Fruit fly (Drosophila melanogaster): ENCODE results near the gene S-Lap2.

Gene S-Lap2

dm6 chr3L:8619588-8619987, at the start of gene S-Lap2:
S-Lap2 (plus strand) TSS chr3L:8619888.
- no peak for TF ChIP-seq Eip74EF (GFP tag; optimal IDR thresholded peaks at IDR 0.05)

dm6 chr3L:8575844-8576842, 43.5 kb upstream of the S-Lap2 start, which contains the start of the genes CG6638 and CG43078:
CG6638 (minus strand) TSS chr3L:8576078.
CG43078 (plus strand) TSS chr3L:8576808.
- TF ChIP-seq CG9437 (GFP tag; optimal IDR thresholded peaks at IDR 0.05) (peak; percentile 0), CG9797 (GFP tag; optimal IDR thresholded peaks at IDR 0.05) (peak; percentile 7), danr (GFP tag; IDR thresholded peaks at IDR 0.05) (no peak), B-H2 (GFP tag; optimal IDR thresholded peaks at IDR 0.05) (no peak), eve (GFP tag; optimal IDR thresholded peaks at IDR 0.05) (no peak), CG15601 (tag; optimal IDR thresholded peaks at IDR 0.05) (peak; percentile 28), CG2712 (tag; optimal IDR thresholded peaks at IDR 0.05) (peak; percentile 6), nmo (GFP tag; optimal IDR thresholded peaks at IDR 0.05) (peak; percentile 27), CG14014 (GFP tag; IDR thresholded peaks at IDR 0.05) (no peak), CG30431 (GFP tag; optimal IDR thresholded peaks at IDR 0.05) (no peak), CG8089 (GFP tag; optimal IDR thresholded peaks at IDR 0.05) (no peak), CG15696 (tag; optimal IDR thresholded peaks at IDR 0.05) (no peak), ewg (GFP tag; optimal IDR thresholded peaks at IDR 0.05) (peak; percentile 97), sens (GFP tag) (peak; percentile 60), Med (GFP tag) (peak; percentile 73), CG2120 (GFP tag; optimal IDR thresholded peaks at IDR 0.05) (peak; percentile 13), BEAF-32 (GFP tag; optimal IDR thresholded peaks at IDR 0.05) (peak; percentile 22), kni (GFP tag; optimal IDR thresholded peaks at IDR 0.05) (no peak), crp (GFP tag; optimal IDR thresholded peaks at IDR 0.05) (peak in 1 of 2 experiments; percentile 82), Dp (GFP tag; optimal IDR thresholded peaks at IDR 0.05) (peak; percentile 88), nerfin-2 (GFP tag; IDR thresholded peaks at IDR 0.05; ENCODE audit: partially characterized antibody) (peak; percentile 11; the same call in 1 of the 2 replicates), Sry-δ (GFP tag; optimal IDR thresholded peaks at IDR 0.05) (peak; percentile 27), C15 (GFP tag; IDR thresholded peaks at IDR 0.05) (no peak), CG8290 (GFP tag; optimal IDR thresholded peaks at IDR 0.05) (peak; percentile 48), CG8290 (tag; optimal IDR thresholded peaks at IDR 0.05) (no peak), Doc2 (GFP tag; IDR thresholded peaks at IDR 0.05) (no peak), phol (tag; optimal IDR thresholded peaks at IDR 0.05) (peak; percentile 26), Dek (tag; optimal IDR thresholded peaks at IDR 0.05) (no peak), E2f2 (GFP tag; IDR thresholded peaks at IDR 0.05) (peak; percentile 91), exex (tag; optimal IDR thresholded peaks at IDR 0.05) (no peak), B-H1 (GFP tag; IDR thresholded peaks at IDR 0.05) (no peak), CG14710 (tag; optimal IDR thresholded peaks at IDR 0.05) (peak; percentile 33), Kr (GFP tag; optimal IDR thresholded peaks at IDR 0.05) (no peak), CG4328 (GFP tag; optimal IDR thresholded peaks at IDR 0.05) (no peak), Camta (GFP tag; optimal IDR thresholded peaks at IDR 0.05) (peak; percentile 6), CG42726 (GFP tag; IDR thresholded peaks at IDR 0.05; ENCODE audit: partially characterized antibody) (peak; percentile 17; the same call in 1 of the 2 replicates), CG30403 (GFP tag; optimal IDR thresholded peaks at IDR 0.05) (peak; percentile 45), lilli (GFP tag; optimal IDR thresholded peaks at IDR 0.05) (peak; percentile 38), sr (GFP tag; IDR thresholded peaks at IDR 0.05) (peak; percentile 57; the same call in 2 of the 3 replicates), CG2116 (GFP tag; optimal IDR thresholded peaks at IDR 0.05) (peak; percentile 67), CG6689 (GFP tag; IDR thresholded peaks at IDR 0.05) (no peak), CG3065 (GFP tag; optimal IDR thresholded peaks at IDR 0.05) (peak; percentile 15), gfzf (GFP tag; optimal IDR thresholded peaks at IDR 0.05) (peak; percentile 39), az2 (GFP tag; optimal IDR thresholded peaks at IDR 0.05) (peak; percentile 7), scrt (GFP tag; optimal IDR thresholded peaks at IDR 0.05) (peak; percentile 85)
